Fruit fly (Drosophila melanogaster): ENCODE measurements around the gene Idgf1.

The Idgf1 gene

dm6 chr2L:16491752-16492616 is 46.9 kb downstream of the Idgf1 start:
- TF ChIP-seq mld (GFP tag; IDR thresholded peaks at IDR 0.05; ENCODE audit: partially characterized antibody) (no peak), CG1233 (GFP tag; optimal IDR thresholded peaks at IDR 0.05) (no peak), Dp (GFP tag; optimal IDR thresholded peaks at IDR 0.05) (no peak), CG10543 (GFP tag; optimal IDR thresholded peaks at IDR 0.05) (peak; percentile 19), lola (GFP tag; optimal IDR thresholded peaks at IDR 0.05) (peak in 1 of 3 experiments; percentile 32), Jarid2 (GFP tag; optimal IDR thresholded peaks at IDR 0.05) (peak; percentile 20), CG6654 (GFP tag; optimal IDR thresholded peaks at IDR 0.05) (peak; percentile 98), cg (GFP tag; optimal IDR thresholded peaks at IDR 0.05) (peak; percentile 52), ftz-f1 (GFP tag; optimal IDR thresholded peaks at IDR 0.05) (peak; percentile 22), crol (GFP tag; IDR thresholded peaks at IDR 0.05) (peak; percentile 81), mirr (GFP tag; optimal IDR thresholded peaks at IDR 0.05) (peak; percentile 8), gcm2 (GFP tag; optimal IDR thresholded peaks at IDR 0.05) (no peak), bsh (GFP tag; optimal IDR thresholded peaks at IDR 0.05) (peak in 1 of 2 experiments; percentile 3), NFAT (GFP tag; IDR thresholded peaks at IDR 0.05) (no peak), crc (GFP tag; optimal IDR thresholded peaks at IDR 0.05) (no peak), Stat92E (GFP tag; optimal IDR thresholded peaks at IDR 0.05) (peak in 1 of 3 experiments; percentile 17), cad (GFP tag; optimal IDR thresholded peaks at IDR 0.05) (peak; percentile 81)

DNA sequence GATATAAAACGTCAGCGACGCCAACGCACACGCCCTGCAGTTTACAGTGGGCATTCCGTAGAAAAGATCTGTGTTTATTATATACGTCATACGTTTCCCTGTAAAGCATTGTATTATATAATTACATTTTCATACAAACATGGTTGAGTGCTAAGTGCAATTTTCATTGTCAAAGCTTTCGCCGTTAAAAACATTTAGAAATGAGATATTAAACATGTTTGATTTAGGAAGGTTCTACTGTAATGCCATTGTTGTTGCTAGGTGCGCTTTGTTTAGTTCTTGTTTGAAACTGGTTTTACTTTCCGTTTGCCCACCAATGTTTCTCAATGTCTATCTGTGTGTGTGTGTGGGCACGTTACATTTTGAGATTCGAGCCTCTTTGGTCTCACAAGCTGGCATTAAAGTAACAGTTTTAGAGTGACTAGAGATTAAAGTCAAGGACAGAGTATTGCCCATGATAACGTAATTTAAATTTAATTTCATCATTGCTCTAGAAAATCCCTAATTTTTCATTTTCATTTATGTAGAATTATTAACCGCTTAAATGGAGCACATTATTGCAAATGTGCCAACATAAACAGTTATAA is 47.6 kb downstream of the Idgf1 start:
- peak; percentile 51 for TF ChIP-seq CG7786 (GFP tag; optimal IDR thresholded peaks at IDR 0.05)
- no peak for TF ChIP-seq wor (GFP tag; IDR thresholded peaks at IDR 0.05)
- TF ChIP-seq btn (GFP tag; optimal IDR thresholded peaks at IDR 0.05): peak; percentile 24
- peak; percentile 93 for TF ChIP-seq row (GFP tag; IDR thresholded peaks at IDR 0.05)
- peak; percentile 48 for TF ChIP-seq Myb (GFP tag; optimal IDR thresholded peaks at IDR 0.05)
- peak; percentile 82 for TF ChIP-seq lab (GFP tag; optimal IDR thresholded peaks at IDR 0.05)
- peak; percentile 21; the same call in 1 of the 2 replicates for TF ChIP-seq al (GFP tag; IDR thresholded peaks at IDR 0.05)
- TF ChIP-seq CG4360 (GFP tag; IDR thresholded peaks at IDR 0.05): peak; percentile 79
- TF ChIP-seq HmgZ (tag; optimal IDR thresholded peaks at IDR 0.05): peak; percentile 58
- TF ChIP-seq CG6765 (GFP tag; optimal IDR thresholded peaks at IDR 0.05): peak; percentile 53
- TF ChIP-seq CG6689 (GFP tag; IDR thresholded peaks at IDR 0.05): peak; percentile 78
- TF ChIP-seq CG2129 (GFP tag; IDR thresholded peaks at IDR 0.05; ENCODE audit: partially characterized antibody): no peak
- no peak for TF ChIP-seq CG7987 (GFP tag; optimal IDR thresholded peaks at IDR 0.05)
- peak; percentile 66 for TF ChIP-seq Hr3 (GFP tag; optimal IDR thresholded peaks at IDR 0.05)
- peak; percentile 84 for TF ChIP-seq lmd (GFP tag; IDR thresholded peaks at IDR 0.05)
- TF ChIP-seq HLHmδ (GFP tag; optimal IDR thresholded peaks at IDR 0.05): no peak
- TF ChIP-seq CG2202 (tag; optimal IDR thresholded peaks at IDR 0.05): peak; percentile 71
- TF ChIP-seq PHDP (tag; optimal IDR thresholded peaks at IDR 0.05): peak; percentile 79
- TF ChIP-seq slbo (GFP tag; IDR thresholded peaks at IDR 0.05): peak; percentile 66
- TF ChIP-seq tap (tag; optimal IDR thresholded peaks at IDR 0.05): peak; percentile 78
- no peak for TF ChIP-seq pan (optimal IDR thresholded peaks at IDR 0.05)
- peak in 1 of 2 experiments; percentile 79 for TF ChIP-seq pan (GFP tag; optimal IDR thresholded peaks at IDR 0.05 in 1 of 2, IDR thresholded peaks at IDR 0.05 in 1 of 2)
- TF ChIP-seq schlank (tag; optimal IDR thresholded peaks at IDR 0.05): peak; percentile 32
- peak; percentile 49; the same call in 1 of the 2 replicates for TF ChIP-seq Awh (GFP tag; IDR thresholded peaks at IDR 0.05)
- peak; percentile 72 for TF ChIP-seq onecut (GFP tag; IDR thresholded peaks at IDR 0.05)
- TF ChIP-seq Chrac-16 (GFP tag; optimal IDR thresholded peaks at IDR 0.05): peak; percentile 72
- TF ChIP-seq BEAF-32 (GFP tag; optimal IDR thresholded peaks at IDR 0.05): no peak
- peak; percentile 76 for TF ChIP-seq CG11723 (GFP tag; optimal IDR thresholded peaks at IDR 0.05)
- TF ChIP-seq klu (GFP tag; IDR thresholded peaks at IDR 0.05): peak; percentile 66; the same call in 1 of the 2 replicates
- peak; percentile 87 for TF ChIP-seq CG15269 (tag; optimal IDR thresholded peaks at IDR 0.05)
